Fruit fly (Drosophila melanogaster): ENCODE measurements around the gene CG15020.

- TF ChIP-seq toe (GFP tag; optimal IDR thresholded peaks at IDR 0.05) (no peak), Hr96 (GFP tag; optimal IDR thresholded peaks at IDR 0.05) (no peak), CG1620 (GFP tag; optimal IDR thresholded peaks at IDR 0.05) (no peak), CG11617 (GFP tag; optimal IDR thresholded peaks at IDR 0.05) (no peak), CG12768 (GFP tag; optimal IDR thresholded peaks at IDR 0.05) (no peak), Clk (GFP tag; optimal IDR thresholded peaks at IDR 0.05) (no peak), CG14711 (tag; optimal IDR thresholded peaks at IDR 0.05) (no peak), Crg-1 (GFP tag; optimal IDR thresholded peaks at IDR 0.05) (no peak), Mnt (GFP tag; optimal IDR thresholded peaks at IDR 0.05) (no peak)
Observed at dm6 chr3L:4382581-4382980, 38.9 kb upstream of the CG15020 start.
